Worm (Caenorhabditis elegans) whole organism, L3 larva: ENCODE data around the gene swan-2.

ENCODE experiments used
- R02D3.7 ChIP-seq: fragments of 150-350 bp; optimal IDR thresholded peaks from 2 replicates; lab custom pipeline; 2014; ENCODE audit warnings: missing biosample characterization, missing genetic modification characterization
- ama-1 ChIP-seq: fragments of 150-350 bp; optimal IDR thresholded peaks from 2 replicates; lab custom pipeline; 2018
- ceh-82 ChIP-seq: fragments of 150-350 bp; optimal IDR thresholded peaks from 2 replicates; lab custom pipeline; 2014; ENCODE audit warnings: missing biosample characterization, missing genetic modification characterization
- ceh-9 ChIP-seq: sonication (generic microtip); optimal IDR thresholded peaks from 2 replicates; lab custom pipeline; 2018; ENCODE audit warnings: missing biosample characterization, missing genetic modification characterization
- fkh-10 ChIP-seq: sonication (generic microtip); optimal IDR thresholded peaks from 2 replicates; lab custom pipeline; 2017; ENCODE audit warnings: missing biosample characterization, missing genetic modification reagents, missing genetic modification characterization
- lin-39 ChIP-seq: fragments of 150-350 bp; optimal IDR thresholded peaks from 2 replicates; lab custom pipeline; 2018; ENCODE audit warnings: missing biosample characterization, missing genetic modification reagents, missing genetic modification characterization
- nhr-237 ChIP-seq: fragments of 150-350 bp; optimal IDR thresholded peaks from 2 replicates; lab custom pipeline; 2014; ENCODE audit warnings: missing biosample characterization, missing genetic modification characterization
- nhr-77 ChIP-seq: fragments of 150-350 bp; optimal IDR thresholded peaks from 2 replicates; lab custom pipeline; 2014; ENCODE audit warnings: missing biosample characterization, missing genetic modification characterization
- pqm-1 ChIP-seq: fragments of 150-350 bp; optimal IDR thresholded peaks from 2 replicates; lab custom pipeline; 2017; ENCODE audit warnings: missing biosample characterization, missing genetic modification characterization, inconsistent platforms
- skn-1 ChIP-seq: fragments of 150-350 bp; optimal IDR thresholded peaks from 2 replicates; lab custom pipeline; 2014; ENCODE audit warnings: missing biosample characterization, missing genetic modification characterization
- snpc-4 ChIP-seq: fragments of 150-350 bp; optimal IDR thresholded peaks from 2 replicates; lab custom pipeline; 2014; ENCODE audit warnings: missing biosample characterization, missing genetic modification characterization
- unc-39 ChIP-seq: sonication (generic microtip); optimal IDR thresholded peaks from 4 replicates; lab custom pipeline; 2017; ENCODE audit warnings: missing biosample characterization, missing genetic modification characterization
- ztf-11 ChIP-seq: fragments of 150-350 bp; optimal IDR thresholded peaks from 2 replicates; lab custom pipeline; 2014; ENCODE audit warnings: missing biosample characterization, missing genetic modification characterization

DNA sequence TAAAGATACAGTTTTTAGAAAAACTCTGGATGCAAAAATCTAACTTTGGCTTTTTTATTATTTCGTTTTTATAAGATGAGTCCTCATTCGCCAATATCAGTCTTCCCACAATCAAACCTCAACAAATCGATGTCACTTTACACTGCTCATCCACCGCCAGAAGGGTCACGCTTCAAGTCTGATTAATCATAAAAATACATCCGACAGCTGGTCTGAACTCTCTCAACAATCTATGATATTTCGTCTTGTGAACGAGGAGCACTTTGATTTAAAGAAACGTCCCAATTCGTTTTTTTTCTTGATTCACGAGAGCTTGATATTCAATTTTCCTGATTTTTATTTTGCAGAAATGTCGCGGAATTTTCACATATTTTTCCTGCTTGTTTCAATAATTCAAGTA is 23.8 kb upstream of the swan-2 start, which contains the start of gene nrf-5:
- TF ChIP-seq ceh-82 (tag; lab: Kevin White, UChicago) (no peak), ztf-11 (no peak), fkh-10 (GFP tag; lab: Kevin White, UChicago) (no peak), R02D3.7 (tag; lab: Kevin White, UChicago) (no peak), nhr-77 (tag; lab: Kevin White, UChicago) (no peak), ama-1 (no peak), lin-39 (tag; lab: Kevin White, UChicago) (no peak), skn-1 (tag; lab: Kevin White, UChicago) (no peak), nhr-237 (no peak), pqm-1 (tag; lab: Kevin White, UChicago) (no peak), snpc-4 (tag; lab: Kevin White, UChicago) (no peak), unc-39 (tag; lab: Kevin White, UChicago) (no peak), ceh-9 (tag; lab: Kevin White, UChicago) (no peak)
